Fruit fly (Drosophila melanogaster) whole organism, embryonic: ENCODE results near the gene t-Grip84.

Experiments used
- Asciz ChIP-seq: fragments of 200-800 bp; sonication (Bioruptor generic); optimal IDR thresholded peaks from 2 replicates; lab custom pipeline; 2017; ENCODE audit warnings: missing biosample characterization, mild to moderate bottlenecking, missing genetic modification characterization, missing genetic modification reagents
- CG10565 ChIP-seq: fragments of 200-800 bp; sonication (Bioruptor generic); optimal IDR thresholded peaks from 3 replicates; lab custom pipeline; 2016; ENCODE audit warnings: missing biosample characterization, mild to moderate bottlenecking, missing genetic modification characterization
- CG10979 ChIP-seq: fragments of 200-800 bp; sonication (Bioruptor generic); optimal IDR thresholded peaks from 2 replicates; lab custom pipeline; 2018; ENCODE audit warnings: missing biosample characterization, mild to moderate bottlenecking, missing genetic modification characterization, moderate library complexity
- CG13624 ChIP-seq: fragments of 200-800 bp; sonication (Bioruptor generic); optimal IDR thresholded peaks from 2 replicates; lab custom pipeline; 2016; ENCODE audit warnings: missing biosample characterization, missing genetic modification characterization
- CG1603 ChIP-seq: fragments of 200-800 bp; sonication (Bioruptor generic); optimal IDR thresholded peaks from 2 replicates; lab custom pipeline; 2019; ENCODE audit warnings: missing biosample characterization, mild to moderate bottlenecking, missing genetic modification characterization, moderate library complexity
- CG1647 ChIP-seq: fragments of 200-800 bp; sonication (Bioruptor generic); optimal IDR thresholded peaks from 3 replicates; lab custom pipeline; 2016; ENCODE audit warnings: missing biosample characterization, missing genetic modification characterization
- CG17385 ChIP-seq: fragments of 200-800 bp; sonication (Bioruptor generic); optimal IDR thresholded peaks from 3 replicates; lab custom pipeline; 2018; ENCODE audit warnings: missing biosample characterization, mild to moderate bottlenecking, missing genetic modification characterization
- CG17568 ChIP-seq: fragments of 200-800 bp; sonication (Bioruptor generic); optimal IDR thresholded peaks from 2 replicates; lab custom pipeline; 2018; ENCODE audit warnings: missing biosample characterization, mild to moderate bottlenecking, missing genetic modification characterization, moderate library complexity
- CG17912 ChIP-seq: fragments of 200-800 bp; sonication (Bioruptor generic); optimal IDR thresholded peaks from 2 replicates; lab custom pipeline; 2018; ENCODE audit warnings: missing biosample characterization, mild to moderate bottlenecking, missing genetic modification characterization
- CG2116 ChIP-seq: fragments of 200-800 bp; sonication (Bioruptor generic); optimal IDR thresholded peaks from 3 replicates; lab custom pipeline; 2018; ENCODE audit warnings: missing biosample characterization, mild to moderate bottlenecking, missing genetic modification characterization
- CG3065 ChIP-seq: fragments of 200-800 bp; sonication (Bioruptor generic); optimal IDR thresholded peaks from 2 replicates; lab custom pipeline; 2016; ENCODE audit warnings: missing biosample characterization, missing genetic modification characterization
- CG31441 ChIP-seq: fragments of 200-800 bp; sonication (Bioruptor generic); IDR thresholded peaks from 2 replicates; pipeline ENCODE4 v1.3.6; 2022; ENCODE audit warnings: missing biosample characterization, missing genetic modification characterization
- CG34224 ChIP-seq: fragments of 200-800 bp; sonication (Bioruptor generic); IDR thresholded peaks from 3 replicates; pipeline ENCODE4 v1.3.6; 2022; ENCODE audit warnings: missing biosample characterization, missing genetic modification characterization; ENCODE audit not compliant: partially characterized antibody
- CG3726 ChIP-seq: fragments of 200-800 bp; sonication (Bioruptor generic); IDR thresholded peaks from 3 replicates; pipeline ENCODE4, ENCODE4 v1.3.6; 2022; ENCODE audit warnings: missing biosample characterization, missing genetic modification characterization
- CG3838 ChIP-seq: fragments of 200-800 bp; sonication (Bioruptor generic); optimal IDR thresholded peaks from 3 replicates; lab custom pipeline; 2016; ENCODE audit warnings: missing biosample characterization, missing genetic modification characterization
- CG42726 ChIP-seq: fragments of 200-800 bp; sonication (Bioruptor generic); IDR thresholded peaks from 2 replicates; pipeline ENCODE4 v1.3.6; 2022; ENCODE audit warnings: missing biosample characterization, missing genetic modification characterization; ENCODE audit not compliant: partially characterized antibody
- CG4820 ChIP-seq: fragments of 200-800 bp; sonication (Bioruptor generic); optimal IDR thresholded peaks from 3 replicates; lab custom pipeline; 2016; ENCODE audit warnings: missing biosample characterization, missing genetic modification characterization
- CG6175 ChIP-seq: fragments of 200-800 bp; sonication (Bioruptor generic); IDR thresholded peaks from 3 replicates; pipeline ENCODE4 v1.3.6; 2022; ENCODE audit warnings: missing biosample characterization, missing genetic modification characterization
- CG6683 ChIP-seq: fragments of 200-800 bp; sonication (Bioruptor generic); optimal IDR thresholded peaks from 2 replicates; lab custom pipeline; 2017; ENCODE audit warnings: missing biosample characterization, mild to moderate bottlenecking, missing genetic modification characterization, missing genetic modification reagents
- CG8290 ChIP-seq, 3 experiments: fragments of 200-800 bp; sonication (Bioruptor generic); optimal IDR thresholded peaks; 2 replicates each; lab custom pipeline; 2016 to 2019; ENCODE audit warnings: missing biosample characterization in 3 of 3, missing genetic modification characterization in 3 of 3, mild to moderate bottlenecking in 2 of 3, moderate library complexity in 1 of 3
- CG9797 ChIP-seq: fragments of 200-800 bp; sonication (Bioruptor generic); optimal IDR thresholded peaks from 3 replicates; lab custom pipeline; 2018; ENCODE audit warnings: missing biosample characterization, mild to moderate bottlenecking, missing genetic modification characterization
- Eip74EF ChIP-seq, 2 experiments: fragments of 200-800 bp in 1 of 2; fragments of >200 bp in 1 of 2; sonication (Bioruptor generic) in 1 of 2; optimal IDR thresholded peaks; 2 replicates each; lab custom pipeline; 2017 to 2019; ENCODE audit warnings: missing biosample characterization in 2 of 2, missing genetic modification characterization in 2 of 2, mild to moderate bottlenecking in 1 of 2, moderate library complexity in 1 of 2
- GATAe ChIP-seq: fragments of 200-800 bp; sonication (Bioruptor generic); conservative IDR thresholded peaks from 2 replicates; pipeline ENCODE4 v1.3.6; 2022; ENCODE audit warnings: missing biosample characterization, missing genetic modification characterization
- Gsc ChIP-seq: fragments of 200-800 bp; sonication (Bioruptor generic); IDR thresholded peaks from 2 replicates; pipeline ENCODE4 v1.3.6; 2022; ENCODE audit warnings: missing biosample characterization, missing genetic modification characterization
- H15 ChIP-seq: fragments of 200-800 bp; sonication (Bioruptor generic); IDR thresholded peaks from 3 replicates; pipeline ENCODE4 v1.3.6; 2022; ENCODE audit warnings: missing biosample characterization, missing genetic modification characterization
- Lpt ChIP-seq: fragments of >200 bp; optimal IDR thresholded peaks from 2 replicates; lab custom pipeline; 2018; ENCODE audit warnings: missing biosample characterization, missing genetic modification characterization
- Med ChIP-seq: fragments of 200-800 bp; sonication (Bioruptor generic); peaks from one replicate; lab custom pipeline; 2016; ENCODE audit warnings: missing biosample characterization, missing genetic modification characterization, mild to moderate bottlenecking, inconsistent platforms, moderate library complexity
- Myb ChIP-seq: fragments of 200-800 bp; sonication (Bioruptor generic); optimal IDR thresholded peaks from 2 replicates; lab custom pipeline; 2016; ENCODE audit warnings: missing biosample characterization, missing genetic modification characterization
- Nf-YC ChIP-seq: fragments of 200-800 bp; optimal IDR thresholded peaks from 3 replicates; lab custom pipeline; 2019; ENCODE audit warnings: missing biosample characterization, mild to moderate bottlenecking, missing genetic modification characterization, moderate library complexity
- Oli ChIP-seq: fragments of 200-800 bp; sonication (Bioruptor generic); optimal IDR thresholded peaks from 2 replicates; lab custom pipeline; 2018; ENCODE audit warnings: missing biosample characterization, mild to moderate bottlenecking, missing genetic modification characterization, moderate library complexity
- Optix ChIP-seq: fragments of 200-800 bp; sonication (Bioruptor generic); IDR thresholded peaks from 3 replicates; pipeline ENCODE4 v1.3.6; 2022; ENCODE audit warnings: missing biosample characterization, missing genetic modification characterization
- Ravus ChIP-seq: fragments of 200-800 bp; sonication (Bioruptor generic); IDR thresholded peaks from 2 replicates; pipeline ENCODE4 v1.3.6; 2022; ENCODE audit warnings: missing biosample characterization, missing genetic modification characterization
- Ssrp ChIP-seq: fragments of 200-800 bp; sonication (Bioruptor generic); optimal IDR thresholded peaks from 2 replicates; lab custom pipeline; 2018; ENCODE audit warnings: missing biosample characterization, mild to moderate bottlenecking, missing genetic modification characterization, moderate library complexity
- ac ChIP-seq: fragments of 200-800 bp; sonication (Bioruptor generic); optimal IDR thresholded peaks from 3 replicates; lab custom pipeline; 2017; ENCODE audit warnings: missing biosample characterization, mild to moderate bottlenecking, missing genetic modification characterization
- ash1 ChIP-seq: fragments of 200-800 bp; sonication (Bioruptor generic); optimal IDR thresholded peaks from 2 replicates; lab custom pipeline; 2018; ENCODE audit warnings: missing biosample characterization, mild to moderate bottlenecking, missing genetic modification characterization
- bcd ChIP-seq: fragments of 200-800 bp; sonication (Bioruptor generic); optimal IDR thresholded peaks from 2 replicates; lab custom pipeline; 2017; ENCODE audit warnings: missing biosample characterization, mild to moderate bottlenecking, missing genetic modification characterization
- cas ChIP-seq: fragments of 200-800 bp; sonication (Bioruptor generic); IDR thresholded peaks from 2 replicates; pipeline ENCODE4 v1.3.6; 2022; ENCODE audit warnings: missing biosample characterization, missing genetic modification characterization
- chn ChIP-seq: fragments of 200-800 bp; sonication (Bioruptor generic); optimal IDR thresholded peaks from 2 replicates; lab custom pipeline; 2016; ENCODE audit warnings: missing biosample characterization, missing genetic modification characterization
- dan ChIP-seq: fragments of 200-800 bp; sonication (Bioruptor generic); IDR thresholded peaks from 2 replicates; pipeline ENCODE4 v1.3.6; 2022; ENCODE audit warnings: missing biosample characterization, missing genetic modification characterization
- eve ChIP-seq, 2 experiments: fragments of >200 bp; optimal IDR thresholded peaks; 2 replicates each; lab custom pipeline; 2017; ENCODE audit warnings: missing biosample characterization in 2 of 2, missing genetic modification characterization in 2 of 2
- fru ChIP-seq: fragments of >200 bp; optimal IDR thresholded peaks from 2 replicates; lab custom pipeline; 2017
- gsb ChIP-seq: fragments of 200-800 bp; sonication (Bioruptor generic); IDR thresholded peaks from 2 replicates; pipeline ENCODE4 v1.3.6; 2022; ENCODE audit warnings: missing biosample characterization, missing genetic modification characterization
- jumu ChIP-seq: fragments of 200-800 bp; sonication (Bioruptor generic); optimal IDR thresholded peaks from 3 replicates; lab custom pipeline; 2016; ENCODE audit warnings: missing biosample characterization, missing genetic modification characterization
- odd ChIP-seq: fragments of 200-800 bp; sonication (Bioruptor generic); optimal IDR thresholded peaks from 2 replicates; lab custom pipeline; 2017; ENCODE audit warnings: missing biosample characterization, mild to moderate bottlenecking, missing genetic modification characterization
- peb ChIP-seq: fragments of 200-800 bp; sonication (Bioruptor generic); IDR thresholded peaks from 2 replicates; pipeline ENCODE4 v1.3.6; 2022; ENCODE audit warnings: missing biosample characterization, missing genetic modification characterization
- sens-2 ChIP-seq: fragments of 200-800 bp; sonication (Bioruptor generic); IDR thresholded peaks from 2 replicates; pipeline ENCODE4 v1.3.6; 2022; ENCODE audit warnings: missing biosample characterization, missing genetic modification characterization
- sisA ChIP-seq: fragments of 200-800 bp; sonication (Bioruptor generic); IDR thresholded peaks from 2 replicates; pipeline ENCODE4 v1.3.6; 2022; ENCODE audit warnings: missing biosample characterization, missing genetic modification characterization
- so ChIP-seq: fragments of 200-800 bp; sonication (Bioruptor generic); IDR thresholded peaks from 3 replicates; pipeline ENCODE4 v1.3.6; 2022; ENCODE audit warnings: missing biosample characterization, missing genetic modification characterization
- stc ChIP-seq: fragments of 200-800 bp; sonication (Bioruptor generic); IDR thresholded peaks from 2 replicates; pipeline ENCODE4 v1.3.6; 2022; ENCODE audit warnings: missing biosample characterization, missing genetic modification characterization
- tgo ChIP-seq: fragments of 200-800 bp; sonication (Bioruptor generic); IDR thresholded peaks from 3 replicates; pipeline ENCODE4 v1.3.6; 2022; ENCODE audit warnings: missing biosample characterization, missing genetic modification characterization
- trh ChIP-seq: fragments of 200-800 bp; sonication (Bioruptor generic); optimal IDR thresholded peaks from 2 replicates; lab custom pipeline; 2016; ENCODE audit warnings: missing biosample characterization, missing genetic modification characterization
- wdn ChIP-seq: fragments of 200-800 bp; sonication (Bioruptor generic); IDR thresholded peaks from 2 replicates; pipeline ENCODE4 v1.3.6; 2022; ENCODE audit warnings: missing biosample characterization, missing genetic modification characterization

The t-Grip84 gene

dm6 chr3L:7614226-7614625 lies 23.4 kb upstream of the t-Grip84 start (continued):
- TF ChIP-seq CG8290 (GFP tag; optimal IDR thresholded peaks at IDR 0.05; lab: Kevin White, UChicago) (no peak), CG8290 (tag; optimal IDR thresholded peaks at IDR 0.05; lab: Kevin White, UChicago) (no peak), CG6175 (GFP tag; lab: Robert Waterston, UW) (peak; percentile 54; the same call in 1 of the 3 replicates), jumu (GFP tag; lab: Kevin White, UChicago) (peak; percentile 27), fru (lab: Kevin White, UChicago) (no peak), ash1 (GFP tag; lab: Kevin White, UChicago) (no peak), sisA (GFP tag; lab: Robert Waterston, UW) (peak; percentile 51; the same call in 1 of the 2 replicates), Med (peak; percentile 82), H15 (GFP tag; lab: Robert Waterston, UW) (peak; percentile 52; the same call in 1 of the 3 replicates), Ravus (GFP tag; lab: Robert Waterston, UW) (no peak), CG17568 (no peak), dan (GFP tag; lab: Robert Waterston, UW) (no peak), CG3065 (GFP tag; lab: Kevin White, UChicago) (no peak), CG10979 (tag; lab: Kevin White, UChicago) (peak; percentile 63), gsb (GFP tag; lab: Robert Waterston, UW) (no peak), CG34224 (no peak), peb (GFP tag; lab: Robert Waterston, UW) (0 out of 2 replicates have a peak, but pooled peaks have one; percentile 28), CG1647 (GFP tag; lab: Kevin White, UChicago) (no peak), trh (GFP tag; lab: Kevin White, UChicago) (no peak), stc (GFP tag; lab: Robert Waterston, UW) (no peak), Gsc (no peak), CG4820 (GFP tag; lab: Kevin White, UChicago) (peak; percentile 44), eve (GFP tag; optimal IDR thresholded peaks at IDR 0.05; lab: Kevin White, UChicago) (peak in 1 of 2 experiments; percentile 44), ac (GFP tag; lab: Kevin White, UChicago) (no peak), CG1603 (tag; lab: Kevin White, UChicago) (peak; percentile 56), Nf-YC (tag; lab: Kevin White, UChicago) (no peak), Ssrp (tag; lab: Kevin White, UChicago) (peak; percentile 53), Oli (tag; lab: Kevin White, UChicago) (peak; percentile 57), CG13624 (GFP tag; lab: Kevin White, UChicago) (peak; percentile 8), CG3726 (GFP tag; lab: Robert Waterston, UW) (no peak), CG17912 (no peak), Optix (no peak), so (GFP tag; lab: Robert Waterston, UW) (peak; percentile 57; the same call in 2 of the 3 replicates), Myb (no peak), CG9797 (GFP tag; lab: Kevin White, UChicago) (no peak), CG2116 (no peak), Lpt (GFP tag; lab: Kevin White, UChicago) (no peak), CG42726 (GFP tag; lab: Robert Waterston, UW) (no peak), CG10565 (GFP tag; lab: Kevin White, UChicago) (no peak), GATAe (no peak), CG6683 (GFP tag; lab: Kevin White, UChicago) (no peak), odd (GFP tag; lab: Kevin White, UChicago) (no peak), CG31441 (peak; percentile 55; the same call in 1 of the 2 replicates), sens-2 (GFP tag; lab: Robert Waterston, UW) (no peak), CG17385 (peak; percentile 25), chn (GFP tag; lab: Kevin White, UChicago) (no peak), CG3838 (GFP tag; lab: Kevin White, UChicago) (no peak), cas (GFP tag; lab: Robert Waterston, UW) (no peak), Asciz (no peak), bcd (GFP tag; lab: Kevin White, UChicago) (peak; percentile 22), wdn (GFP tag; lab: Robert Waterston, UW) (no peak), Eip74EF (GFP tag; optimal IDR thresholded peaks at IDR 0.05; lab: Kevin White, UChicago) (no peak), tgo (peak; percentile 47; the same call in 1 of the 3 replicates)
